Fruit fly (Drosophila melanogaster) whole organism, wandering third instar larva: ENCODE data around the gene CG15022.

Experiments used
- Abd-B ChIP-seq: fragments of >200 bp; optimal IDR thresholded peaks from 2 replicates; lab custom pipeline; 2017; ENCODE audit warnings: missing biosample characterization, missing genetic modification characterization
- CG32264 ChIP-seq: fragments of 200-800 bp; sonication (Bioruptor generic); optimal IDR thresholded peaks from 2 replicates; lab custom pipeline; 2016; ENCODE audit warnings: missing biosample characterization, missing genetic modification characterization
- CG9705 ChIP-seq: fragments of 200-800 bp; sonication (Bioruptor generic); optimal IDR thresholded peaks from 2 replicates; lab custom pipeline; 2018; ENCODE audit warnings: missing biosample characterization, mild to moderate bottlenecking, missing genetic modification characterization
- CrebA ChIP-seq: fragments of 200-800 bp; sonication (Bioruptor generic); optimal IDR thresholded peaks from 2 replicates; lab custom pipeline; 2016; ENCODE audit warnings: missing biosample characterization, mild to moderate bottlenecking, missing genetic modification characterization, borderline replicate concordance
- HLH106 ChIP-seq: fragments of 200-800 bp; optimal IDR thresholded peaks from 3 replicates; lab custom pipeline; 2019; ENCODE audit warnings: missing biosample characterization, mild to moderate bottlenecking, missing genetic modification characterization, moderate library complexity
- Hr83 ChIP-seq: fragments of 200-300 bp; sonication (Bioruptor generic); optimal IDR thresholded peaks from 2 replicates; lab custom pipeline; 2016; ENCODE audit warnings: missing biosample characterization, mild to moderate bottlenecking, missing genetic modification characterization, moderate library complexity; ENCODE audit not compliant: poor library complexity, severe bottlenecking
- Jra ChIP-seq: sonication (Bioruptor generic); optimal IDR thresholded peaks from 2 replicates; lab custom pipeline; 2016; ENCODE audit warnings: missing biosample characterization, missing genetic modification characterization
- Mio ChIP-seq: sonication (Bioruptor generic); optimal IDR thresholded peaks from 2 replicates; lab custom pipeline; 2016; ENCODE audit warnings: missing biosample characterization, missing genetic modification characterization
- Myc ChIP-seq: fragments of >200 bp; optimal IDR thresholded peaks from 2 replicates; lab custom pipeline; 2017
- OdsH ChIP-seq: fragments of 200-800 bp; sonication (Bioruptor generic); optimal IDR thresholded peaks from 2 replicates; lab custom pipeline; 2016; ENCODE audit warnings: missing biosample characterization, mild to moderate bottlenecking, missing genetic modification characterization
- Rel ChIP-seq, 2 experiments: fragments of 200-800 bp; sonication (Bioruptor generic) in 1 of 2; optimal IDR thresholded peaks; 2 replicates in 1 of 2; 3 replicates in 1 of 2; lab custom pipeline; 2016 to 2019; ENCODE audit warnings: mild to moderate bottlenecking in 2 of 2, missing biosample characterization in 2 of 2, missing genetic modification characterization in 2 of 2, moderate library complexity in 1 of 2
- Sp1 ChIP-seq: fragments of 200-800 bp; sonication (Bioruptor generic); optimal IDR thresholded peaks from 3 replicates; lab custom pipeline; 2019; ENCODE audit warnings: missing biosample characterization, mild to moderate bottlenecking, missing genetic modification characterization, moderate library complexity
- Vsx2 ChIP-seq: fragments of 200-300, 225-300 bp; sonication (Bioruptor generic); optimal IDR thresholded peaks from 2 replicates; lab custom pipeline; 2018; ENCODE audit warnings: missing biosample characterization, missing genetic modification characterization; ENCODE audit not compliant: partially characterized antibody
- br ChIP-seq: fragments of 200-800 bp; sonication (Bioruptor generic); optimal IDR thresholded peaks from 2 replicates; lab custom pipeline; 2016; ENCODE audit warnings: missing biosample characterization, missing genetic modification characterization
- brk ChIP-seq: fragments of 200-800 bp; sonication (Bioruptor generic); optimal IDR thresholded peaks from 2 replicates; lab custom pipeline; 2016; ENCODE audit warnings: missing biosample characterization, mild to moderate bottlenecking, missing genetic modification characterization
- dl ChIP-seq, 2 experiments: fragments of 175-275, 200-275 bp in 1 of 2; fragments of 200-275 bp in 1 of 2; sonication (Bioruptor generic); optimal IDR thresholded peaks; lab custom pipeline; 2018; ENCODE audit warnings: mild to moderate bottlenecking in 2 of 2, missing biosample characterization in 2 of 2, missing genetic modification characterization in 2 of 2, moderate library complexity in 2 of 2; ENCODE audit not compliant: partially characterized antibody in 2 of 2, insufficient read depth in 1 of 2
- dsf ChIP-seq: sonication (Bioruptor generic); optimal IDR thresholded peaks from 2 replicates; lab custom pipeline; 2016; ENCODE audit warnings: missing biosample characterization, missing genetic modification characterization, borderline replicate concordance
- ey ChIP-seq: fragments of 200-800 bp; sonication (Bioruptor generic); optimal IDR thresholded peaks from 2 replicates; lab custom pipeline; 2016; ENCODE audit warnings: missing biosample characterization, missing genetic modification characterization
- foxo ChIP-seq, 2 experiments: fragments of 200-800 bp; sonication (Bioruptor generic); optimal IDR thresholded peaks; 2 replicates in 1 of 2; 3 replicates in 1 of 2; lab custom pipeline; 2016 to 2017; ENCODE audit warnings: missing biosample characterization in 2 of 2, missing genetic modification characterization in 2 of 2
- fru ChIP-seq: fragments of 200-800 bp; sonication (Bioruptor generic); optimal IDR thresholded peaks from 3 replicates; lab custom pipeline; 2016; ENCODE audit warnings: missing biosample characterization, mild to moderate bottlenecking, missing genetic modification characterization
- h ChIP-seq: fragments of 200-800 bp; sonication (Bioruptor generic); optimal IDR thresholded peaks from 3 replicates; lab custom pipeline; 2016; ENCODE audit warnings: missing biosample characterization, mild to moderate bottlenecking, missing genetic modification characterization
- jim ChIP-seq: fragments of 175-275, 200-325 bp; sonication (Bioruptor generic); optimal IDR thresholded peaks from 2 replicates; lab custom pipeline; 2016; ENCODE audit warnings: missing biosample characterization, mild to moderate bottlenecking, missing genetic modification characterization
- lola ChIP-seq: fragments of >200 bp; optimal IDR thresholded peaks from 2 replicates; lab custom pipeline; 2017; ENCODE audit warnings: missing biosample characterization, missing genetic modification characterization
- pan ChIP-seq: fragments of >200 bp; optimal IDR thresholded peaks from 2 replicates; lab custom pipeline; 2017
- psq ChIP-seq: fragments of 200-800 bp; sonication (Bioruptor generic); optimal IDR thresholded peaks from 3 replicates; lab custom pipeline; 2017; ENCODE audit warnings: missing biosample characterization, mild to moderate bottlenecking, missing genetic modification characterization, moderate library complexity
- rgr ChIP-seq: fragments of 200-800 bp; sonication (Bioruptor generic); optimal IDR thresholded peaks from 3 replicates; lab custom pipeline; 2016; ENCODE audit warnings: missing biosample characterization, mild to moderate bottlenecking, missing genetic modification characterization
- sage ChIP-seq: fragments of 200-800 bp; sonication (Bioruptor generic); optimal IDR thresholded peaks from 2 replicates; lab custom pipeline; 2016; ENCODE audit warnings: missing biosample characterization, mild to moderate bottlenecking, missing genetic modification characterization
- sv ChIP-seq: fragments of 200-800 bp; sonication (Bioruptor generic); optimal IDR thresholded peaks from 3 replicates; lab custom pipeline; 2016; ENCODE audit warnings: missing biosample characterization, missing genetic modification characterization
- tai ChIP-seq: sonication (Bioruptor generic); optimal IDR thresholded peaks from 2 replicates; lab custom pipeline; 2016; ENCODE audit warnings: missing biosample characterization, missing genetic modification characterization
- usp ChIP-seq: fragments of >200 bp; optimal IDR thresholded peaks from 2 replicates; lab custom pipeline; 2017; ENCODE audit warnings: missing biosample characterization, missing genetic modification characterization
- woc ChIP-seq: sonication (Bioruptor generic); optimal IDR thresholded peaks from 2 replicates; lab custom pipeline; 2016; ENCODE audit warnings: missing biosample characterization, mild to moderate bottlenecking, missing genetic modification characterization

The CG15022 gene

dm6 chr3L:4469701-4470100, 9.6 kb upstream of the CG15022 start, which contains the start of gene CG32249:
Gene CG32249, plus strand, starts transcription at chr3L:4470001.
- no peak for TF ChIP-seq lola (GFP tag; lab: Kevin White, UChicago)
- no peak for TF ChIP-seq sage (GFP tag; lab: Kevin White, UChicago)
- no peak for TF ChIP-seq ey
- TF ChIP-seq dsf, result no peak
- no peak for TF ChIP-seq psq (GFP tag; lab: Kevin White, UChicago)
- TF ChIP-seq Rel (GFP tag; optimal IDR thresholded peaks at IDR 0.05; lab: Kevin White, UChicago), result no peak
- no peak for TF ChIP-seq Rel (tag; optimal IDR thresholded peaks at IDR 0.05; lab: Kevin White, UChicago)
- no peak for TF ChIP-seq Sp1
- TF ChIP-seq fru (GFP tag; lab: Kevin White, UChicago), result no peak
- no peak for TF ChIP-seq Hr83
- no peak for TF ChIP-seq tai (GFP tag; lab: Kevin White, UChicago)
- TF ChIP-seq jim (GFP tag; lab: Kevin White, UChicago), result no peak
- TF ChIP-seq sv, result no peak
- TF ChIP-seq Jra (GFP tag; lab: Kevin White, UChicago), result no peak

dm6 chr3L:4466530-4466929, 6.4 kb upstream of the CG15022 start, which contains the start of gene CG32241:
Gene CG32241, minus strand, starts transcription at chr3L:4466630.
- no peak for TF ChIP-seq Mio (GFP tag; lab: Kevin White, UChicago)
- TF ChIP-seq Jra (GFP tag; lab: Kevin White, UChicago), result no peak
- TF ChIP-seq CrebA (GFP tag; lab: Kevin White, UChicago), result no peak
- TF ChIP-seq psq (GFP tag; lab: Kevin White, UChicago), result no peak
- no peak for TF ChIP-seq Rel (GFP tag; optimal IDR thresholded peaks at IDR 0.05; lab: Kevin White, UChicago)
- no peak for TF ChIP-seq Rel (tag; optimal IDR thresholded peaks at IDR 0.05; lab: Kevin White, UChicago)
- no peak for TF ChIP-seq rgr
- no peak for TF ChIP-seq pan (lab: Kevin White, UChicago)
- TF ChIP-seq usp (GFP tag; lab: Kevin White, UChicago), result no peak
- no peak for TF ChIP-seq dsf
- no peak for TF ChIP-seq HLH106 (tag; lab: Kevin White, UChicago)
- no peak for TF ChIP-seq Vsx2 (GFP tag; lab: Kevin White, UChicago)
- no peak for TF ChIP-seq Hr83
- TF ChIP-seq Myc (lab: Kevin White, UChicago), result no peak
- TF ChIP-seq jim (GFP tag; lab: Kevin White, UChicago), result no peak
- TF ChIP-seq brk, result no peak

dm6 chr3L:4463773-4464301, 3.7 kb upstream of the CG15022 start, which contains the start of gene CG15024:
Gene CG15024, minus strand, starts transcription at chr3L:4463823.
- TF ChIP-seq pan (lab: Kevin White, UChicago) (no peak), br (GFP tag; lab: Kevin White, UChicago) (no peak), Rel (GFP tag; optimal IDR thresholded peaks at IDR 0.05; lab: Kevin White, UChicago) (no peak), Rel (tag; optimal IDR thresholded peaks at IDR 0.05; lab: Kevin White, UChicago) (no peak), woc (GFP tag; lab: Kevin White, UChicago) (no peak), dl (GFP tag; optimal IDR thresholded peaks at IDR 0.05; lab: Kevin White, UChicago; ENCODE audit: insufficient read depth in 1 of 2, partially characterized antibody in 2 of 2) (no peak), brk (no peak), Abd-B (GFP tag; lab: Kevin White, UChicago) (no peak), rgr (no peak), lola (GFP tag; lab: Kevin White, UChicago) (no peak), sage (GFP tag; lab: Kevin White, UChicago) (no peak), Myc (lab: Kevin White, UChicago) (no peak), tai (GFP tag; lab: Kevin White, UChicago) (no peak), Vsx2 (GFP tag; lab: Kevin White, UChicago) (no peak), OdsH (GFP tag; lab: Kevin White, UChicago) (no peak), Jra (GFP tag; lab: Kevin White, UChicago) (no peak), HLH106 (tag; lab: Kevin White, UChicago) (no peak)

- TF ChIP-seq dl (GFP tag; optimal IDR thresholded peaks at IDR 0.05; lab: Kevin White, UChicago; ENCODE audit: insufficient read depth in 1 of 2, partially characterized antibody in 2 of 2) (no peak), pan (lab: Kevin White, UChicago) (no peak), CG32264 (GFP tag; lab: Kevin White, UChicago) (no peak), rgr (no peak), tai (GFP tag; lab: Kevin White, UChicago) (no peak), foxo (GFP tag; optimal IDR thresholded peaks at IDR 0.05; lab: Kevin White, UChicago) (no peak), ey (no peak), OdsH (GFP tag; lab: Kevin White, UChicago) (no peak), lola (GFP tag; lab: Kevin White, UChicago) (no peak), woc (GFP tag; lab: Kevin White, UChicago) (no peak), psq (GFP tag; lab: Kevin White, UChicago) (no peak), Jra (GFP tag; lab: Kevin White, UChicago) (no peak), Rel (GFP tag; optimal IDR thresholded peaks at IDR 0.05; lab: Kevin White, UChicago) (no peak), Rel (tag; optimal IDR thresholded peaks at IDR 0.05; lab: Kevin White, UChicago) (no peak), Myc (lab: Kevin White, UChicago) (no peak), Hr83 (no peak), CG9705 (GFP tag; lab: Kevin White, UChicago) (no peak), h (no peak)
Measured at dm6 chr3L:4461454-4462045, 1.4 kb upstream of the CG15022 start, which contains the start of gene CG15023. Gene CG15023, minus strand, starts transcription at chr3L:4461504.
